Fruit fly (Drosophila melanogaster) whole organism, embryonic: ENCODE data around the gene dmGlut.

Experiments
- Abd-B ChIP-seq: fragments of 200-800 bp; sonication (Bioruptor generic); optimal IDR thresholded peaks from 2 replicates; lab custom pipeline; 2018; ENCODE audit warnings: missing biosample characterization, mild to moderate bottlenecking, missing genetic modification characterization, moderate library complexity
- Aef1 ChIP-seq: fragments of 200-800 bp; sonication (Bioruptor generic); IDR thresholded peaks from 3 replicates; pipeline ENCODE4 v1.3.6; 2022; ENCODE audit warnings: missing biosample characterization, missing genetic modification characterization
- Bgb ChIP-seq: fragments of 200-800 bp; sonication (Bioruptor generic); IDR thresholded peaks from 2 replicates; pipeline ENCODE4 v1.3.6; 2022; ENCODE audit warnings: missing biosample characterization, missing genetic modification characterization; ENCODE audit not compliant: partially characterized antibody
- CG10147 ChIP-seq: fragments of 200-800 bp; sonication (Bioruptor generic); optimal IDR thresholded peaks from 2 replicates; lab custom pipeline; 2019; ENCODE audit warnings: missing biosample characterization, mild to moderate bottlenecking, missing genetic modification characterization, moderate library complexity
- CG12744 ChIP-seq: fragments of 200-800 bp; sonication (Bioruptor generic); optimal IDR thresholded peaks from 2 replicates; lab custom pipeline; 2016; ENCODE audit warnings: missing biosample characterization, missing genetic modification characterization
- CG13624 ChIP-seq: fragments of 200-800 bp; sonication (Bioruptor generic); optimal IDR thresholded peaks from 2 replicates; lab custom pipeline; 2016; ENCODE audit warnings: missing biosample characterization, missing genetic modification characterization
- CG14014 ChIP-seq: fragments of 200-800 bp; sonication (Bioruptor generic); IDR thresholded peaks from 2 replicates; pipeline ENCODE4 v1.3.6; 2022; ENCODE audit warnings: missing biosample characterization, missing genetic modification characterization
- CG16779 ChIP-seq: fragments of 200-800 bp; sonication (Bioruptor generic); IDR thresholded peaks from 2 replicates; pipeline ENCODE4 v1.3.6; 2022; ENCODE audit warnings: missing biosample characterization, missing genetic modification characterization
- CG17328 ChIP-seq: fragments of 200-800 bp; sonication (Bioruptor generic); IDR thresholded peaks from 2 replicates; pipeline ENCODE4 v1.3.6; 2022; ENCODE audit warnings: missing biosample characterization, missing genetic modification characterization
- CG18476 ChIP-seq: fragments of 200-800 bp; sonication (Bioruptor generic); optimal IDR thresholded peaks from 2 replicates; lab custom pipeline; 2016; ENCODE audit warnings: missing biosample characterization, mild to moderate bottlenecking, missing genetic modification characterization
- CG18599 ChIP-seq: fragments of 200-800 bp; sonication (Bioruptor generic); optimal IDR thresholded peaks from 3 replicates; lab custom pipeline; 2017; ENCODE audit warnings: missing biosample characterization, missing genetic modification characterization, mild to moderate bottlenecking, moderate library complexity, missing genetic modification reagents
- CG2199 ChIP-seq: fragments of 200-800 bp; sonication (Bioruptor generic); IDR thresholded peaks from 3 replicates; pipeline ENCODE4 v1.3.6; 2022; ENCODE audit warnings: missing biosample characterization, missing genetic modification characterization
- CG3065 ChIP-seq: fragments of 200-800 bp; sonication (Bioruptor generic); optimal IDR thresholded peaks from 2 replicates; lab custom pipeline; 2016; ENCODE audit warnings: missing biosample characterization, missing genetic modification characterization
- CG3407 ChIP-seq: fragments of 200-800 bp; sonication (Bioruptor generic); optimal IDR thresholded peaks from 2 replicates; lab custom pipeline; 2018; ENCODE audit warnings: missing biosample characterization, mild to moderate bottlenecking, missing genetic modification characterization
- CG3847 ChIP-seq: fragments of 200-800 bp; sonication (Bioruptor generic); IDR thresholded peaks from 2 replicates; pipeline ENCODE4 v1.3.6; 2022; ENCODE audit warnings: missing biosample characterization, missing genetic modification characterization
- CG4854 ChIP-seq: fragments of 200-800 bp; sonication (Bioruptor generic); optimal IDR thresholded peaks from 2 replicates; lab custom pipeline; 2016; ENCODE audit warnings: missing biosample characterization, missing genetic modification characterization, inconsistent platforms
- CG6765 ChIP-seq: fragments of 200-800 bp; sonication (Bioruptor generic); optimal IDR thresholded peaks from 3 replicates; lab custom pipeline; 2017; ENCODE audit warnings: missing biosample characterization, mild to moderate bottlenecking, missing genetic modification characterization
- CG9727 ChIP-seq: fragments of 200-800 bp; sonication (Bioruptor generic); optimal IDR thresholded peaks from 3 replicates; lab custom pipeline; 2017; ENCODE audit warnings: missing biosample characterization, mild to moderate bottlenecking, missing genetic modification characterization
- CG9876 ChIP-seq: fragments of 200-800 bp; sonication (Bioruptor generic); optimal IDR thresholded peaks from 2 replicates; lab custom pipeline; 2016; ENCODE audit warnings: missing biosample characterization, missing genetic modification characterization
- Dek ChIP-seq: fragments of 200-800 bp; sonication (Bioruptor generic); optimal IDR thresholded peaks from 3 replicates; lab custom pipeline; 2019; ENCODE audit warnings: missing biosample characterization, mild to moderate bottlenecking, missing genetic modification characterization, moderate library complexity
- Fer1 ChIP-seq: fragments of 200-800 bp; sonication (Bioruptor generic); optimal IDR thresholded peaks from 2 replicates; lab custom pipeline; 2017; ENCODE audit warnings: missing biosample characterization, mild to moderate bottlenecking, missing genetic modification characterization
- Hr51 ChIP-seq, 2 experiments: fragments of 200-800 bp; sonication (Bioruptor generic); optimal IDR thresholded peaks; 2 replicates in 1 of 2; 3 replicates in 1 of 2; lab custom pipeline; 2016 to 2018; ENCODE audit warnings: missing biosample characterization in 2 of 2, missing genetic modification characterization in 2 of 2, mild to moderate bottlenecking in 1 of 2, moderate library complexity in 1 of 2
- Meics ChIP-seq: fragments of 200-800 bp; sonication (Bioruptor generic); optimal IDR thresholded peaks from 2 replicates; lab custom pipeline; 2017; ENCODE audit warnings: missing biosample characterization, mild to moderate bottlenecking, missing genetic modification characterization
- NC2α ChIP-seq: fragments of 200-800 bp; sonication (Bioruptor generic); optimal IDR thresholded peaks from 2 replicates; lab custom pipeline; 2016; ENCODE audit warnings: missing biosample characterization, missing genetic modification characterization
- NFAT ChIP-seq: fragments of 200-800 bp; sonication (Bioruptor generic); IDR thresholded peaks from 2 replicates; pipeline ENCODE4 v1.3.6; 2022; ENCODE audit warnings: missing biosample characterization, missing genetic modification characterization
- Sry-β ChIP-seq: fragments of 200-800 bp; sonication (Bioruptor generic); optimal IDR thresholded peaks from 2 replicates; lab custom pipeline; 2018; ENCODE audit warnings: missing biosample characterization, mild to moderate bottlenecking, missing genetic modification characterization, moderate library complexity
- Usf ChIP-seq: fragments of 200-800 bp; sonication (Bioruptor generic); optimal IDR thresholded peaks from 2 replicates; lab custom pipeline; 2017; ENCODE audit warnings: missing genotype, missing biosample characterization, missing genetic modification characterization
- bcd ChIP-seq: fragments of 200-800 bp; sonication (Bioruptor generic); optimal IDR thresholded peaks from 2 replicates; lab custom pipeline; 2017; ENCODE audit warnings: missing biosample characterization, mild to moderate bottlenecking, missing genetic modification characterization
- bowl ChIP-seq: fragments of 200-800 bp; sonication (Bioruptor generic); IDR thresholded peaks from 2 replicates; pipeline ENCODE4 v1.3.6; 2022; ENCODE audit warnings: missing biosample characterization, missing genetic modification characterization
- dimm ChIP-seq: fragments of 200-800 bp; sonication (Bioruptor generic); IDR thresholded peaks from 2 replicates; pipeline ENCODE4 v1.3.6; 2022; ENCODE audit warnings: missing biosample characterization, missing genetic modification characterization
- gce ChIP-seq: fragments of 200-800 bp; sonication (Bioruptor generic); IDR thresholded peaks from 3 replicates; pipeline ENCODE4 v1.3.6; 2022; ENCODE audit warnings: missing biosample characterization, missing genetic modification characterization
- grn ChIP-seq: fragments of 200-800 bp; sonication (Bioruptor generic); optimal IDR thresholded peaks from 3 replicates; lab custom pipeline; 2017; ENCODE audit warnings: missing biosample characterization, missing genetic modification characterization
- gro ChIP-seq: fragments of 200-800 bp; sonication (Bioruptor generic); optimal IDR thresholded peaks from 2 replicates; lab custom pipeline; 2016; ENCODE audit warnings: missing biosample characterization, missing genetic modification characterization
- h ChIP-seq: fragments of >200 bp; optimal IDR thresholded peaks from 2 replicates; lab custom pipeline; 2017
- ham ChIP-seq: fragments of 200-800 bp; sonication (Bioruptor generic); IDR thresholded peaks from 2 replicates; pipeline ENCODE4 v1.3.6; 2022; ENCODE audit warnings: missing biosample characterization, missing genetic modification characterization
- klu ChIP-seq: fragments of 200-800 bp; sonication (Bioruptor generic); IDR thresholded peaks from 2 replicates; pipeline ENCODE4 v1.3.6; 2022; ENCODE audit warnings: missing biosample characterization, missing genetic modification characterization
- lab ChIP-seq: fragments of 200-800 bp; sonication (Bioruptor generic); optimal IDR thresholded peaks from 3 replicates; lab custom pipeline; 2017; ENCODE audit warnings: missing biosample characterization, missing genetic modification characterization, mild to moderate bottlenecking, moderate library complexity, missing genetic modification reagents
- lmd ChIP-seq: fragments of 200-800 bp; sonication (Bioruptor generic); IDR thresholded peaks from 2 replicates; pipeline ENCODE4 v1.3.6; 2022; ENCODE audit warnings: missing biosample characterization, missing genetic modification characterization
- lov ChIP-seq, 2 experiments: fragments of 200-800 bp in 1 of 2; fragments of >200 bp in 1 of 2; sonication (Bioruptor generic) in 1 of 2; IDR thresholded peaks in 1 of 2; optimal IDR thresholded peaks in 1 of 2; 2 replicates in 1 of 2; 3 replicates in 1 of 2; pipeline versions ENCODE4 v1.3.6 to Lab custom; 2017 to 2022; ENCODE audit warnings: missing biosample characterization in 1 of 2, missing genetic modification characterization in 1 of 2
- mirr ChIP-seq: fragments of 200-800 bp; sonication (Bioruptor generic); optimal IDR thresholded peaks from 3 replicates; lab custom pipeline; 2018; ENCODE audit warnings: missing biosample characterization, mild to moderate bottlenecking, missing genetic modification characterization
- nau ChIP-seq: fragments of 200-800 bp; sonication (Bioruptor generic); optimal IDR thresholded peaks from 3 replicates; lab custom pipeline; 2017; ENCODE audit warnings: missing biosample characterization, mild to moderate bottlenecking, missing genetic modification characterization, missing genetic modification reagents
- nmo ChIP-seq: fragments of 200-800 bp; sonication (Bioruptor generic); optimal IDR thresholded peaks from 2 replicates; lab custom pipeline; 2018; ENCODE audit warnings: missing biosample characterization, mild to moderate bottlenecking, missing genetic modification characterization, moderate library complexity
- org-1 ChIP-seq: fragments of 200-800 bp; sonication (Bioruptor generic); optimal IDR thresholded peaks from 2 replicates; lab custom pipeline; 2017; ENCODE audit warnings: missing biosample characterization, missing genetic modification characterization
- prd ChIP-seq, 3 experiments: fragments of >200 bp in 2 of 3; fragments of 200-800 bp in 1 of 3; sonication (Bioruptor generic) in 1 of 3; optimal IDR thresholded peaks in 2 of 3; IDR thresholded peaks in 1 of 3; 2 replicates in 2 of 3; 3 replicates in 1 of 3; pipeline versions ENCODE4 v1.3.6 to Lab custom; 2017 to 2022; ENCODE audit warnings: missing biosample characterization in 1 of 3, missing genetic modification characterization in 1 of 3
- psq ChIP-seq: fragments of 200-800 bp; sonication (Bioruptor generic); optimal IDR thresholded peaks from 2 replicates; lab custom pipeline; 2017; ENCODE audit warnings: missing biosample characterization, missing genetic modification characterization
- sens ChIP-seq: fragments of 200-800 bp; sonication (Bioruptor generic); peaks from one replicate; lab custom pipeline; 2016; ENCODE audit warnings: missing biosample characterization, missing genetic modification characterization
- slp2 ChIP-seq: fragments of 200-800 bp; sonication (Bioruptor generic); optimal IDR thresholded peaks from 2 replicates; lab custom pipeline; 2016; ENCODE audit warnings: missing biosample characterization, missing genetic modification characterization
- wdn ChIP-seq: fragments of 200-800 bp; sonication (Bioruptor generic); IDR thresholded peaks from 2 replicates; pipeline ENCODE4 v1.3.6; 2022; ENCODE audit warnings: missing biosample characterization, missing genetic modification characterization

dmGlut gene

dm6 chr2L:12011682-12012655 lies 15.3 kb upstream of the dmGlut start (continued):
- TF ChIP-seq gce (no peak), Fer1 (GFP tag; lab: Kevin White, UChicago) (peak; percentile 90), gro (GFP tag; lab: Kevin White, UChicago) (peak; percentile 67), bowl (GFP tag; lab: Robert Waterston, UW) (no peak), CG9876 (GFP tag; lab: Kevin White, UChicago) (no peak), nmo (GFP tag; lab: Kevin White, UChicago) (peak; percentile 86), CG18476 (GFP tag; lab: Kevin White, UChicago) (no peak), mirr (peak; percentile 93), grn (GFP tag; lab: Kevin White, UChicago) (no peak), nau (GFP tag; lab: Kevin White, UChicago) (no peak), Meics (GFP tag; lab: Kevin White, UChicago) (peak; percentile 83), Dek (tag; lab: Kevin White, UChicago) (peak; percentile 60), Bgb (GFP tag; lab: Robert Waterston, UW) (no peak), Abd-B (GFP tag; lab: Kevin White, UChicago) (peak; percentile 56), Sry-β (GFP tag; lab: Kevin White, UChicago) (peak; percentile 19), NC2α (GFP tag; lab: Kevin White, UChicago) (peak; percentile 58), CG13624 (GFP tag; lab: Kevin White, UChicago) (peak; percentile 88), CG18599 (GFP tag; lab: Kevin White, UChicago) (peak; percentile 94), lmd (GFP tag; lab: Robert Waterston, UW) (no peak), dimm (GFP tag; lab: Robert Waterston, UW) (no peak), sens (GFP tag; lab: Kevin White, UChicago) (peak; percentile 97), prd (optimal IDR thresholded peaks at IDR 0.05; lab: Kevin White, UChicago) (no peak), prd (GFP tag; IDR thresholded peaks at IDR 0.05; lab: Robert Waterston, UW) (no peak), Aef1 (GFP tag; lab: Robert Waterston, UW) (no peak), CG14014 (GFP tag; lab: Robert Waterston, UW) (no peak), CG3065 (GFP tag; lab: Kevin White, UChicago) (peak; percentile 10), CG9727 (GFP tag; lab: Kevin White, UChicago) (peak; percentile 62), lab (GFP tag; lab: Kevin White, UChicago) (peak; percentile 94), CG12744 (GFP tag; lab: Kevin White, UChicago) (peak; percentile 63), h (no peak), org-1 (GFP tag; lab: Kevin White, UChicago) (peak; percentile 50), CG17328 (GFP tag; lab: Robert Waterston, UW) (no peak), psq (no peak), CG3407 (GFP tag; lab: Kevin White, UChicago) (peak; percentile 51), lov (optimal IDR thresholded peaks at IDR 0.05; lab: Kevin White, UChicago) (no peak), lov (GFP tag; IDR thresholded peaks at IDR 0.05; lab: Robert Waterston, UW) (no peak), wdn (GFP tag; lab: Robert Waterston, UW) (no peak), Usf (GFP tag; lab: Kevin White, UChicago) (peak; percentile 30), CG16779 (GFP tag; lab: Robert Waterston, UW) (no peak), CG6765 (peak; percentile 86), slp2 (GFP tag; lab: Kevin White, UChicago) (peak; percentile 21), Hr51 (GFP tag; optimal IDR thresholded peaks at IDR 0.05; lab: Kevin White, UChicago) (peak; percentile 72 to 77), CG10147 (no peak), CG3847 (GFP tag; lab: Robert Waterston, UW) (no peak), NFAT (GFP tag; lab: Robert Waterston, UW) (no peak), CG2199 (no peak), CG4854 (GFP tag; lab: Kevin White, UChicago) (peak; percentile 62), klu (GFP tag; lab: Robert Waterston, UW) (no peak), ham (GFP tag; lab: Robert Waterston, UW) (no peak), bcd (GFP tag; lab: Kevin White, UChicago) (peak; percentile 75)
